Worm (Caenorhabditis elegans) whole organism, L4/young adult: ENCODE data around the gene ZK470.14.
A peak's percentile ranks its signal among the peaks of the same experiment; 100 is the strongest.
"Not testable (repeated sequence)": the region's sequence is repeated elsewhere in the genome, so short reads cannot be mapped to it uniquely, and the experiment has no call there.

Experiments
- W03F9.2 ChIP-seq: fragments of 150-350 bp; optimal IDR thresholded peaks from 2 replicates; lab custom pipeline; 2014; ENCODE audit warnings: missing biosample characterization, missing genetic modification characterization
- dao-5 ChIP-seq: sonication (generic microtip); optimal IDR thresholded peaks from 2 replicates; lab custom pipeline; 2016; ENCODE audit warnings: missing genotype, missing genetic modification characterization, moderate library complexity, missing compliant biosample characterization
- him-1 ChIP-seq: sonication (generic microtip); optimal IDR thresholded peaks from 2 replicates; lab custom pipeline; 2016; ENCODE audit warnings: missing genotype, missing genetic modification reagents, missing genetic modification characterization, missing compliant biosample characterization

The ZK470.14 gene

ce11 chrX:4192235-4192634 lies 25.0 kb downstream of the ZK470.14 start:
- TF ChIP-seq him-1 (tag; lab: Kevin White, UChicago): no peak
- no peak for TF ChIP-seq dao-5 (tag; lab: Kevin White, UChicago)
- TF ChIP-seq W03F9.2 (tag; lab: Kevin White, UChicago): no peak

- no peak for TF ChIP-seq W03F9.2 (tag; lab: Kevin White, UChicago)
- TF ChIP-seq dao-5 (tag; lab: Kevin White, UChicago): no peak
- TF ChIP-seq him-1 (tag; lab: Kevin White, UChicago): no peak
Observed at ce11 chrX:4193080-4193479, 25.8 kb downstream of the ZK470.14 start.

ce11 chrX:4196431-4196830 lies 29.2 kb downstream of the ZK470.14 start, which contains the start of gene F20B6.4:
F20B6.4 (minus strand) TSS chrX:4196531.
- TF ChIP-seq him-1 (tag; lab: Kevin White, UChicago) (no peak), dao-5 (tag; lab: Kevin White, UChicago) (no peak), W03F9.2 (tag; lab: Kevin White, UChicago) (no peak)

ce11 chrX:4199829-4200228 lies 32.6 kb downstream of the ZK470.14 start, which contains the start of gene F20B6.5:
F20B6.5 (minus strand) TSS chrX:4199929.
- not testable (repeated sequence) for TF ChIP-seq W03F9.2, dao-5, him-1 (tag; lab: Kevin White, UChicago)

ce11 chrX:4202114-4202513 lies 34.9 kb downstream of the ZK470.14 start, which contains the start of gene F20B6.6:
F20B6.6 (minus strand) TSS chrX:4202214.
- TF ChIP-seq W03F9.2, him-1, dao-5 (tag; lab: Kevin White, UChicago): not testable (repeated sequence)

- TF ChIP-seq dao-5, W03F9.2, him-1 (tag; lab: Kevin White, UChicago): not testable (repeated sequence)
Observed at ce11 chrX:4207385-4207784, 40.1 kb downstream of the ZK470.14 start, which contains the start of gene F20B6.9. F20B6.9 (minus strand) TSS chrX:4207485.

ce11 chrX:4208495-4208894 lies 41.2 kb downstream of the ZK470.14 start:
- TF ChIP-seq dao-5 (tag; lab: Kevin White, UChicago) (no peak), W03F9.2 (tag; lab: Kevin White, UChicago) (peak; percentile 23), him-1 (tag; lab: Kevin White, UChicago) (no peak)

- peak; percentile 100 for TF ChIP-seq him-1 (tag; lab: Kevin White, UChicago)
- peak; percentile 98 for TF ChIP-seq W03F9.2 (tag; lab: Kevin White, UChicago)
- peak; percentile 90 for TF ChIP-seq dao-5 (tag; lab: Kevin White, UChicago)
Observed at ce11 chrX:4209131-4209530, 41.9 kb downstream of the ZK470.14 start.

ce11 chrX:4214643-4215042 lies 47.4 kb downstream of the ZK470.14 start:
- TF ChIP-seq W03F9.2 (tag; lab: Kevin White, UChicago) (no peak), dao-5 (tag; lab: Kevin White, UChicago) (no peak), him-1 (tag; lab: Kevin White, UChicago) (peak; percentile 1)

- TF ChIP-seq him-1 (tag; lab: Kevin White, UChicago): no peak
- no peak for TF ChIP-seq dao-5 (tag; lab: Kevin White, UChicago)
- no peak for TF ChIP-seq W03F9.2 (tag; lab: Kevin White, UChicago)
Observed at ce11 chrX:4215500-4216107, 48.4 kb downstream of the ZK470.14 start.

- TF ChIP-seq W03F9.2 (tag; lab: Kevin White, UChicago) (no peak), him-1 (tag; lab: Kevin White, UChicago) (no peak)
Observed at ce11 chrX:4216894-4217293, 49.6 kb downstream of the ZK470.14 start, which contains the start of the genes F20B6.10 and hpk-1. F20B6.10 (minus strand) TSS chrX:4217196. hpk-1 (minus strand) TSS chrX:4217290.

ce11 chrX:4218174-4218573 lies 50.9 kb downstream of the ZK470.14 start, which contains the start of gene W01H2.2:
W01H2.2 (minus strand) TSS chrX:4218458.
- TF ChIP-seq W03F9.2 (tag; lab: Kevin White, UChicago) (no peak), dao-5 (tag; lab: Kevin White, UChicago) (no peak)
